Fruit fly (Drosophila melanogaster) whole organism, embryonic: ENCODE results near the gene CG32811.

Experiments used
- CG12236 ChIP-seq: fragments of 200-800 bp; sonication (Bioruptor generic); optimal IDR thresholded peaks from 2 replicates; lab custom pipeline; 2016; ENCODE audit warnings: missing biosample characterization, missing genetic modification characterization
- CG4617 ChIP-seq: fragments of 200-800 bp; sonication (Bioruptor generic); optimal IDR thresholded peaks from 3 replicates; lab custom pipeline; 2016; ENCODE audit warnings: missing biosample characterization, missing genetic modification characterization, borderline replicate concordance
- CG7928 ChIP-seq: fragments of 200-800 bp; sonication (Bioruptor generic); optimal IDR thresholded peaks from 2 replicates; lab custom pipeline; 2017; ENCODE audit warnings: missing biosample characterization, mild to moderate bottlenecking, missing genetic modification characterization
- Dip2 ChIP-seq: fragments of 200-800 bp; sonication (Bioruptor generic); IDR thresholded peaks from 2 replicates; pipeline ENCODE4 v1.3.6; 2022; ENCODE audit warnings: missing biosample characterization, missing genetic modification characterization
- Hand ChIP-seq: fragments of 200-800 bp; sonication (Bioruptor generic); optimal IDR thresholded peaks from 2 replicates; lab custom pipeline; 2017; ENCODE audit warnings: mild to moderate bottlenecking, missing biosample characterization, missing genetic modification reagents, missing genetic modification characterization
- Hr78 ChIP-seq, 2 experiments: fragments of 200-800 bp in 1 of 2; fragments of >200 bp in 1 of 2; sonication (Bioruptor generic) in 1 of 2; optimal IDR thresholded peaks; 2 replicates each; lab custom pipeline; 2017 to 2019; ENCODE audit warnings: missing biosample characterization in 2 of 2, missing genetic modification characterization in 2 of 2, mild to moderate bottlenecking in 1 of 2, moderate library complexity in 1 of 2
- NFAT ChIP-seq: fragments of 200-800 bp; sonication (Bioruptor generic); IDR thresholded peaks from 2 replicates; pipeline ENCODE4 v1.3.6; 2022; ENCODE audit warnings: missing biosample characterization, missing genetic modification characterization
- al ChIP-seq: fragments of 200-800 bp; sonication (Bioruptor generic); IDR thresholded peaks from 2 replicates; pipeline ENCODE4 v1.3.6; 2022; ENCODE audit warnings: missing biosample characterization, missing genetic modification characterization
- emc ChIP-seq: fragments of 200-800 bp; sonication (Bioruptor generic); optimal IDR thresholded peaks from 2 replicates; lab custom pipeline; 2016; ENCODE audit warnings: missing biosample characterization, missing genetic modification characterization
- gt ChIP-seq: fragments of 200-800 bp; sonication (Bioruptor generic); IDR thresholded peaks from 2 replicates; pipeline ENCODE4 v1.3.6; 2022; ENCODE audit warnings: missing biosample characterization, missing genetic modification characterization
- ham ChIP-seq: fragments of 200-800 bp; sonication (Bioruptor generic); IDR thresholded peaks from 2 replicates; pipeline ENCODE4 v1.3.6; 2022; ENCODE audit warnings: missing biosample characterization, missing genetic modification characterization
- run ChIP-seq: fragments of 200-800 bp; sonication (Bioruptor generic); optimal IDR thresholded peaks from 3 replicates; lab custom pipeline; 2018; ENCODE audit warnings: missing biosample characterization, mild to moderate bottlenecking, missing genetic modification characterization
- vnd ChIP-seq: fragments of 200-800 bp; sonication (Bioruptor generic); IDR thresholded peaks from 3 replicates; pipeline ENCODE4 v1.3.6; 2022; ENCODE audit warnings: missing biosample characterization, missing genetic modification characterization; ENCODE audit not compliant: partially characterized antibody

DNA sequence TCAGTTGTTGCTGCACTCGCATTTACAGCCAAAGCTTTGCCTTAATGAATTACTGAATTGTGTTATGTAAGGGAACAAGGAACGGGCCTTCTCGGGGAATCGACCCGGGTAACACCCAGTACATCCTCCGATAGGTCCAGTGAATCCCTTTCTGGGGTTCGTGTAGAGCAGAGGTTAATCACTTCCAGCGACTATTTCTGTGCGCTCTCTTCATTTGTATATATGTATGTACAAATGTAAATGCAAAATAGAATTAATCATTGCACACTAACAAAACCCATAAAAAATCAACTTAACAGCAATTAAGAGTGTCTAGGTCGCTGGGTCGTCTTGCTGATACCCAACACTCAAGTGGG is 20.7 kb downstream of the CG32811 start:
- TF ChIP-seq ham (GFP tag; lab: Robert Waterston, UW) (no peak), CG4617 (no peak), Dip2 (GFP tag; lab: Robert Waterston, UW) (no peak), Hand (GFP tag; lab: Kevin White, UChicago) (no peak), emc (no peak), CG12236 (no peak), NFAT (GFP tag; lab: Robert Waterston, UW) (no peak), CG7928 (GFP tag; lab: Kevin White, UChicago) (no peak), run (tag; lab: Kevin White, UChicago) (no peak), vnd (no peak), al (no peak), Hr78 (GFP tag; optimal IDR thresholded peaks at IDR 0.05; lab: Kevin White, UChicago) (no peak), gt (GFP tag; lab: Robert Waterston, UW) (no peak)
